Fruit fly (Drosophila melanogaster) whole organism: ENCODE data around the gene CG31909.

Experiments used
- CG8478 ChIP-seq: fragments of >200 bp; optimal IDR thresholded peaks from 2 replicates; lab custom pipeline; 2018; ENCODE audit warnings: inconsistent platforms
- Dll ChIP-seq: fragments of >200 bp; optimal IDR thresholded peaks from 2 replicates; lab custom pipeline; 2017
- EcR ChIP-seq, 2 experiments: fragments of >200 bp; optimal IDR thresholded peaks; 2 replicates each; lab custom pipeline; 2017; ENCODE audit warnings: missing biosample characterization in 2 of 2, missing genetic modification characterization in 2 of 2, missing genetic modification reagents in 2 of 2
- pan ChIP-seq: fragments of >200 bp; optimal IDR thresholded peaks from 2 replicates; lab custom pipeline; 2017
- psq ChIP-seq: fragments of >200 bp; optimal IDR thresholded peaks from 2 replicates; lab custom pipeline; 2017
- usp ChIP-seq: fragments of >200 bp; optimal IDR thresholded peaks from 2 replicates; lab custom pipeline; 2017; ENCODE audit warnings: missing biosample characterization, missing genetic modification characterization, mixed read lengths

dm6 chr2L:7226587-7226986, 30.7 kb upstream of the CG31909 start:
- no peak for TF ChIP-seq Dll (lab: Kevin White, UChicago)
- TF ChIP-seq usp (GFP tag; lab: Kevin White, UChicago) = no peak
- TF ChIP-seq psq (lab: Kevin White, UChicago) = no peak
- TF ChIP-seq CG8478 (lab: Kevin White, UChicago) = no peak
- TF ChIP-seq EcR (GFP tag; optimal IDR thresholded peaks at IDR 0.05; lab: Kevin White, UChicago) = no peak
- TF ChIP-seq pan = no peak
